Worm (Caenorhabditis elegans) whole organism, early embryonic: ENCODE measurements around the gene fipr-21.

Experiments used
- B0310.2 ChIP-seq: sonication (generic microtip); optimal IDR thresholded peaks from 2 replicates; lab custom pipeline; 2016; ENCODE audit warnings: mild to moderate bottlenecking, missing genetic modification characterization, missing compliant biosample characterization
- F13C5.2 ChIP-seq: sonication (generic microtip); optimal IDR thresholded peaks from 2 replicates; lab custom pipeline; 2017; ENCODE audit warnings: mild to moderate bottlenecking, missing genetic modification characterization, inconsistent platforms, missing compliant biosample characterization
- ama-1 ChIP-seq: fragments of 150-350 bp; optimal IDR thresholded peaks from 2 replicates; lab custom pipeline; 2014
- flt-1 ChIP-seq: fragments of 200-800 bp; sonication (Bioruptor generic); IDR thresholded peaks from 2 replicates; pipeline ENCODE4 v1.3.6; 2022; ENCODE audit warnings: missing genetic modification characterization, missing compliant biosample characterization
- hmbx-1 ChIP-seq: sonication (generic microtip); optimal IDR thresholded peaks from 2 replicates; lab custom pipeline; 2016; ENCODE audit warnings: mild to moderate bottlenecking, missing genetic modification characterization, missing compliant biosample characterization
- hnd-1 ChIP-seq: sonication (generic microtip); optimal IDR thresholded peaks from 2 replicates; lab custom pipeline; 2016; ENCODE audit warnings: missing genetic modification characterization, missing compliant biosample characterization
- pes-1 ChIP-seq: fragments of 200-800 bp; sonication (Bioruptor generic); IDR thresholded peaks from 2 replicates; pipeline ENCODE4 v1.3.6; 2022; ENCODE audit warnings: missing genetic modification reagents, missing genetic modification characterization, missing compliant biosample characterization
- sea-1 ChIP-seq: fragments of 200-800 bp; sonication (Bioruptor generic); conservative IDR thresholded peaks from 2 replicates; pipeline ENCODE4 v1.3.6; 2022; ENCODE audit warnings: missing genetic modification characterization, missing compliant biosample characterization
- tbx-11 ChIP-seq: fragments of 200-800 bp; sonication (Bioruptor generic); IDR thresholded peaks from 2 replicates; pipeline ENCODE4 v1.3.6; 2022; ENCODE audit warnings: missing genetic modification characterization, missing compliant biosample characterization

ce11 chrX:10336592-10336991 is 32.3 kb downstream of the fipr-21 start:
- TF ChIP-seq sea-1, result no peak
- no peak for TF ChIP-seq tbx-11
- no peak for TF ChIP-seq B0310.2
- no peak for TF ChIP-seq ama-1 (lab: Kevin White, UChicago)
- TF ChIP-seq hnd-1 (tag; lab: Kevin White, UChicago), result no peak
- TF ChIP-seq pes-1, result no peak
- TF ChIP-seq flt-1 (GFP tag; lab: Robert Waterston, UW), result no peak
- TF ChIP-seq F13C5.2 (tag; lab: Kevin White, UChicago), result no peak
- no peak for TF ChIP-seq hmbx-1
